Worm (Caenorhabditis elegans) whole organism, L2 larva: ENCODE results near the gene F46C5.6.

Experiments
- C34F6.9 ChIP-seq: fragments of 150-350 bp; optimal IDR thresholded peaks from 2 replicates; lab custom pipeline; 2014; ENCODE audit warnings: missing biosample characterization, missing genetic modification characterization
- ZK546.5 ChIP-seq: sonication (generic microtip); optimal IDR thresholded peaks from 2 replicates; lab custom pipeline; 2017; ENCODE audit warnings: missing biosample characterization, missing genetic modification characterization
- aly-2 ChIP-seq: fragments of 150-350 bp; optimal IDR thresholded peaks from 2 replicates; lab custom pipeline; 2014; ENCODE audit warnings: missing biosample characterization, missing genetic modification characterization
- ama-1 ChIP-seq: fragments of 150-350 bp; optimal IDR thresholded peaks from 2 replicates; lab custom pipeline; 2018; ENCODE audit warnings: inconsistent platforms
- blmp-1 ChIP-seq: sonication (generic microtip); optimal IDR thresholded peaks from 2 replicates; lab custom pipeline; 2017; ENCODE audit warnings: missing genetic modification characterization, mild to moderate bottlenecking, missing compliant biosample characterization, antibody characterized with exemption, moderate library complexity; ENCODE audit not compliant: insufficient read depth
- ceh-82 ChIP-seq: fragments of 150-350 bp; optimal IDR thresholded peaks from 2 replicates; lab custom pipeline; 2014; ENCODE audit warnings: missing biosample characterization, missing genetic modification characterization
- crh-2 ChIP-seq: sonication (generic microtip); optimal IDR thresholded peaks from 2 replicates; lab custom pipeline; 2017; ENCODE audit warnings: missing biosample characterization, missing genetic modification characterization
- dmd-4 ChIP-seq: sonication (generic microtip); optimal IDR thresholded peaks from 2 replicates; lab custom pipeline; 2017; ENCODE audit warnings: missing biosample characterization, missing genetic modification characterization
- egl-27 ChIP-seq: sonication (generic microtip); optimal IDR thresholded peaks from 3 replicates; lab custom pipeline; 2017; ENCODE audit warnings: missing biosample characterization, missing genetic modification reagents, missing genetic modification characterization
- elt-1 ChIP-seq: fragments of 150-350 bp; optimal IDR thresholded peaks from 2 replicates; lab custom pipeline; 2014; ENCODE audit warnings: missing biosample characterization, missing genetic modification characterization
- fos-1 ChIP-seq: fragments of 150-350 bp; optimal IDR thresholded peaks from 2 replicates; lab custom pipeline; 2014; ENCODE audit warnings: missing biosample characterization, missing genetic modification characterization
- lin-13 ChIP-seq: fragments of 150-350 bp; optimal IDR thresholded peaks from 2 replicates; lab custom pipeline; 2014; ENCODE audit warnings: missing biosample characterization, missing genetic modification reagents, missing genetic modification characterization
- lsy-2 ChIP-seq, 2 experiments: fragments of 150-350 bp in 1 of 2; sonication (generic microtip) in 1 of 2; optimal IDR thresholded peaks; 2 replicates each; lab custom pipeline; 2014 to 2017; ENCODE audit warnings: missing biosample characterization in 2 of 2, missing genetic modification characterization in 2 of 2
- mab-5 ChIP-seq: fragments of 150-350 bp; optimal IDR thresholded peaks from 2 replicates; lab custom pipeline; 2014; ENCODE audit warnings: missing biosample characterization, missing genetic modification characterization
- mbf-1 ChIP-seq: sonication (generic microtip); optimal IDR thresholded peaks from 2 replicates; lab custom pipeline; 2017; ENCODE audit warnings: missing biosample characterization, missing genetic modification characterization
- mdl-1 ChIP-seq, 2 experiments: fragments of 150-350 bp in 1 of 2; sonication (generic microtip) in 1 of 2; optimal IDR thresholded peaks; 2 replicates each; lab custom pipeline; 2017; ENCODE audit warnings: missing biosample characterization in 2 of 2, missing genetic modification characterization in 2 of 2
- nhr-10 ChIP-seq: sonication (generic microtip); optimal IDR thresholded peaks from 2 replicates; lab custom pipeline; 2017; ENCODE audit warnings: missing biosample characterization, missing genetic modification characterization
- nhr-11 ChIP-seq: fragments of 150-350 bp; optimal IDR thresholded peaks from 2 replicates; lab custom pipeline; 2014; ENCODE audit warnings: missing biosample characterization, missing genetic modification characterization
- nhr-129 ChIP-seq: fragments of 150-350 bp; optimal IDR thresholded peaks from 2 replicates; lab custom pipeline; 2014; ENCODE audit warnings: missing biosample characterization, missing genetic modification characterization
- nhr-21 ChIP-seq: fragments of 150-350 bp; optimal IDR thresholded peaks from 2 replicates; lab custom pipeline; 2014; ENCODE audit warnings: missing biosample characterization, missing genetic modification characterization
- nhr-25 ChIP-seq: fragments of 150-350 bp; sonication (generic microtip); optimal IDR thresholded peaks from 3 replicates; lab custom pipeline; 2014; ENCODE audit warnings: missing biosample characterization, missing genetic modification characterization
- nhr-6 ChIP-seq: fragments of 150-350 bp; optimal IDR thresholded peaks from 2 replicates; lab custom pipeline; 2014; ENCODE audit warnings: missing biosample characterization, missing genetic modification characterization
- nhr-77 ChIP-seq: fragments of 150-350 bp; optimal IDR thresholded peaks from 2 replicates; lab custom pipeline; 2014; ENCODE audit warnings: missing biosample characterization, missing genetic modification characterization
- peb-1 ChIP-seq: fragments of 150-350 bp; optimal IDR thresholded peaks from 2 replicates; lab custom pipeline; 2014; ENCODE audit warnings: missing biosample characterization, missing genetic modification characterization
- sem-4 ChIP-seq: fragments of 150-350 bp; optimal IDR thresholded peaks from 2 replicates; lab custom pipeline; 2014; ENCODE audit warnings: missing biosample characterization, missing genetic modification reagents, missing genetic modification characterization
- sma-3 ChIP-seq: sonication (generic microtip); optimal IDR thresholded peaks from 2 replicates; lab custom pipeline; 2016; ENCODE audit warnings: missing genetic modification reagents, missing genetic modification characterization, missing compliant biosample characterization
- sma-9 ChIP-seq, 2 experiments: fragments of 150-350 bp in 1 of 2; sonication (generic microtip) in 1 of 2; optimal IDR thresholded peaks; 2 replicates each; lab custom pipeline; 2014 to 2016; ENCODE audit warnings: missing genetic modification characterization in 2 of 2, mild to moderate bottlenecking in 1 of 2, missing biosample characterization in 1 of 2, missing compliant biosample characterization in 1 of 2, missing genetic modification reagents in 1 of 2, moderate library complexity in 1 of 2
- snpc-4 ChIP-seq: fragments of 150-350 bp; optimal IDR thresholded peaks from 2 replicates; lab custom pipeline; 2014; ENCODE audit warnings: missing biosample characterization, missing genetic modification characterization
- unc-39 ChIP-seq: fragments of 150-350 bp; optimal IDR thresholded peaks from 2 replicates; lab custom pipeline; 2014; ENCODE audit warnings: missing biosample characterization, missing genetic modification characterization
- unc-55 ChIP-seq: fragments of 150-350 bp; sonication (generic microtip); optimal IDR thresholded peaks from 3 replicates; lab custom pipeline; 2014; ENCODE audit warnings: missing biosample characterization, missing genetic modification reagents, missing genetic modification characterization
- zag-1 ChIP-seq: fragments of 150-350 bp; optimal IDR thresholded peaks from 2 replicates; lab custom pipeline; 2014; ENCODE audit warnings: missing biosample characterization, missing genetic modification characterization
- ztf-4 ChIP-seq: fragments of 150-350 bp; optimal IDR thresholded peaks from 2 replicates; lab custom pipeline; 2014; ENCODE audit warnings: missing biosample characterization, missing genetic modification characterization

Gene F46C5.6

ce11 chrII:8830917-8831316, 13.4 kb downstream of the F46C5.6 start:
- no peak for TF ChIP-seq nhr-129 (tag; lab: Kevin White, UChicago)
- no peak for TF ChIP-seq nhr-10 (tag; lab: Kevin White, UChicago)
- TF ChIP-seq ceh-82 (tag; lab: Kevin White, UChicago) = no peak
- TF ChIP-seq sma-3 (GFP tag; lab: Kevin White, UChicago) = no peak
- no peak for TF ChIP-seq C34F6.9 (tag; lab: Kevin White, UChicago)
- no peak for TF ChIP-seq dmd-4 (tag; lab: Kevin White, UChicago)
- no peak for TF ChIP-seq lin-13 (GFP tag; lab: Kevin White, UChicago)
- TF ChIP-seq unc-39 (tag; lab: Kevin White, UChicago) = no peak
- no peak for TF ChIP-seq mbf-1 (tag; lab: Kevin White, UChicago)

- TF ChIP-seq unc-55 = no peak
- TF ChIP-seq ztf-4 = no peak
- no peak for TF ChIP-seq sma-3 (GFP tag; lab: Kevin White, UChicago)
- TF ChIP-seq elt-1 (tag; lab: Kevin White, UChicago) = no peak
- no peak for TF ChIP-seq ZK546.5
- TF ChIP-seq snpc-4 (tag; lab: Kevin White, UChicago) = no peak
These were observed 15.1 kb downstream of the F46C5.6 start, which contains the start of gene F46C5.2 for ce11 chrII:8829189-8829588. Gene F46C5.2 (minus strand): TSS chrII:8829289.

- TF ChIP-seq zag-1 (tag; lab: Kevin White, UChicago) = no peak
- TF ChIP-seq unc-55 = no peak
- TF ChIP-seq fos-1 = no peak
- TF ChIP-seq nhr-11 = no peak
- TF ChIP-seq egl-27 (tag; lab: Kevin White, UChicago) = no peak
- no peak for TF ChIP-seq nhr-77 (tag; lab: Kevin White, UChicago)
- TF ChIP-seq peb-1 (tag; lab: Kevin White, UChicago) = no peak
- no peak for TF ChIP-seq aly-2 (tag; lab: Kevin White, UChicago)
These were observed 18.5 kb downstream of the F46C5.6 start, which contains the start of gene nas-25 for ce11 chrII:8825769-8826168. Gene nas-25 (plus strand): TSS chrII:8826069.

ce11 chrII:8822711-8823110, 21.6 kb downstream of the F46C5.6 start:
- TF ChIP-seq dmd-4 (tag; lab: Kevin White, UChicago) (no peak), sma-3 (GFP tag; lab: Kevin White, UChicago) (peak; percentile 69), nhr-129 (tag; lab: Kevin White, UChicago) (no peak), nhr-6 (peak; percentile 45), nhr-25 (tag; lab: Kevin White, UChicago) (peak; percentile 59), crh-2 (peak; percentile 9), mab-5 (no peak), sma-9 (GFP tag; optimal IDR thresholded peaks at IDR 0.05; lab: Kevin White, UChicago) (peak; percentile 96), sma-9 (tag; optimal IDR thresholded peaks at IDR 0.05; lab: Kevin White, UChicago) (no peak), mdl-1 (tag; optimal IDR thresholded peaks at IDR 0.05; lab: Kevin White, UChicago) (peak in 1 of 2 experiments; percentile 45), nhr-21 (tag; lab: Kevin White, UChicago) (peak; percentile 92), blmp-1 (tag; lab: Kevin White, UChicago) (peak; percentile 53), lsy-2 (tag; optimal IDR thresholded peaks at IDR 0.05; lab: Kevin White, UChicago) (peak in 1 of 2 experiments; percentile 10), sem-4 (tag; lab: Kevin White, UChicago) (no peak), zag-1 (tag; lab: Kevin White, UChicago) (no peak)

ce11 chrII:8821140-8821595, 23.1 kb downstream of the F46C5.6 start, which contains the start of gene F46C5.1:
Gene F46C5.1 (minus strand): TSS chrII:8821190.
- TF ChIP-seq ama-1 (lab: Kevin White, UChicago) = no peak
- no peak for TF ChIP-seq mbf-1 (tag; lab: Kevin White, UChicago)
- no peak for TF ChIP-seq ceh-82 (tag; lab: Kevin White, UChicago)
- no peak for TF ChIP-seq snpc-4 (tag; lab: Kevin White, UChicago)
